Fruit fly (Drosophila melanogaster): ENCODE results near the gene Gapdh2.

DNA sequence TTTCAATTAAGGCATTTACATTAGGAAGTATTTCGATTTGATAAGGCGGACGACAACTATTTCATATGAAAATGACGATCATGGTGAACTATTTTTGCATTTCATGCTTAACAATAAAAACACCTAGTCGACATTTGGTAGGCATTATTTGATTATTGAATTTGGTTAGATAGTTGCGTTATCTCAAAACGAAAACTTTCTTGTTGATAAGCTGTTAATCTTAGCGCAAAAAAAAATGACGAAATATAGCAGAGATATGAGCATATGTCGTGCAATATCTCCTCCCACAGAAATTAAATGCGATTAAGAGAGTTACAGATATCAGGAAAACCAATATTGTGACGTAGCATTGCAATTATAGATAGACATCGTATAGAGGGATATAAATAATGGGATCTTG lies 20.8 kb downstream of the Gapdh2 start:
- TF ChIP-seq chinmo (GFP tag; IDR thresholded peaks at IDR 0.05; ENCODE audit: partially characterized antibody) (no peak), danr (GFP tag; IDR thresholded peaks at IDR 0.05) (no peak), jing (GFP tag; optimal IDR thresholded peaks at IDR 0.05) (no peak), CG4854 (GFP tag; optimal IDR thresholded peaks at IDR 0.05) (no peak), CG17186 (GFP tag; optimal IDR thresholded peaks at IDR 0.05) (no peak), tio (GFP tag; optimal IDR thresholded peaks at IDR 0.05) (no peak), Doc2 (GFP tag; IDR thresholded peaks at IDR 0.05) (no peak), CG3163 (GFP tag; optimal IDR thresholded peaks at IDR 0.05) (no peak), h (optimal IDR thresholded peaks at IDR 0.05) (no peak), CG5953 (GFP tag; IDR thresholded peaks at IDR 0.05) (no peak), pho (GFP tag; optimal IDR thresholded peaks at IDR 0.05) (no peak)
